Worm (Caenorhabditis elegans): ENCODE results near the gene syp-1.

- no peak for TF ChIP-seq nfya-1 (tag; optimal IDR thresholded peaks at IDR 0.05; ENCODE audit: insufficient read depth)
- no peak for TF ChIP-seq nhr-76 (tag; optimal IDR thresholded peaks at IDR 0.05)
- no peak for TF ChIP-seq egl-27 (tag; optimal IDR thresholded peaks at IDR 0.05)
- no peak for TF ChIP-seq lin-15B (tag; optimal IDR thresholded peaks at IDR 0.05)
- TF ChIP-seq ceh-9 (tag; optimal IDR thresholded peaks at IDR 0.05) = no peak
- no peak for TF ChIP-seq nhr-237 (tag; optimal IDR thresholded peaks at IDR 0.05)
- TF ChIP-seq pha-4 (tag; optimal IDR thresholded peaks at IDR 0.05) = no peak
Measured at ce11 chrV:16393728-16394127, 10.3 kb upstream of the syp-1 start, which contains the start of gene srd-63.
